Fruit fly (Drosophila melanogaster) whole organism, embryonic: ENCODE data around the gene nod.
A peak's percentile ranks its signal among the peaks of the same experiment; 100 is the strongest.

Experiments used
- Antp ChIP-seq: fragments of 200-800 bp; sonication (Bioruptor generic); optimal IDR thresholded peaks from 3 replicates; lab custom pipeline; 2016; ENCODE audit warnings: missing biosample characterization, missing genetic modification characterization
- CG1024 ChIP-seq: fragments of 200-800 bp; sonication (Bioruptor generic); IDR thresholded peaks from 2 replicates; pipeline ENCODE4 v1.3.6; 2022; ENCODE audit warnings: missing biosample characterization, missing genetic modification characterization
- CG1233 ChIP-seq: fragments of 200-800 bp; sonication (Bioruptor generic); optimal IDR thresholded peaks from 4 replicates; lab custom pipeline; 2018; ENCODE audit warnings: missing biosample characterization, mild to moderate bottlenecking, missing genetic modification characterization
- CG13296 ChIP-seq: fragments of 200-800 bp; sonication (Bioruptor generic); optimal IDR thresholded peaks from 3 replicates; lab custom pipeline; 2018; ENCODE audit warnings: missing biosample characterization, mild to moderate bottlenecking, missing genetic modification characterization
- CG15601 ChIP-seq: fragments of 200-800 bp; sonication (Bioruptor generic); optimal IDR thresholded peaks from 3 replicates; lab custom pipeline; 2019; ENCODE audit warnings: missing biosample characterization, mild to moderate bottlenecking, missing genetic modification characterization, moderate library complexity
- CG16813 ChIP-seq: fragments of 200-800 bp; sonication (Bioruptor generic); IDR thresholded peaks from 3 replicates; pipeline ENCODE4 v1.3.6; 2022; ENCODE audit warnings: missing biosample characterization, missing genetic modification characterization; ENCODE audit not compliant: partially characterized antibody
- CG16815 ChIP-seq: fragments of 200-800 bp; sonication (Bioruptor generic); optimal IDR thresholded peaks from 3 replicates; lab custom pipeline; 2017; ENCODE audit warnings: missing biosample characterization, mild to moderate bottlenecking, missing genetic modification characterization
- CG2199 ChIP-seq: fragments of 200-800 bp; sonication (Bioruptor generic); IDR thresholded peaks from 3 replicates; pipeline ENCODE4 v1.3.6; 2022; ENCODE audit warnings: missing biosample characterization, missing genetic modification characterization
- CG30403 ChIP-seq: fragments of 200-800 bp; sonication (Bioruptor generic); optimal IDR thresholded peaks from 3 replicates; lab custom pipeline; 2016; ENCODE audit warnings: missing biosample characterization, missing genetic modification characterization
- CG30431 ChIP-seq: fragments of 200-800 bp; sonication (Bioruptor generic); optimal IDR thresholded peaks from 2 replicates; lab custom pipeline; 2017; ENCODE audit warnings: missing biosample characterization, missing genetic modification characterization
- CG3995 ChIP-seq: fragments of 200-800 bp; sonication (Bioruptor generic); optimal IDR thresholded peaks from 3 replicates; lab custom pipeline; 2016; ENCODE audit warnings: missing biosample characterization, missing genetic modification characterization
- CG4360 ChIP-seq: fragments of 200-800 bp; sonication (Bioruptor generic); IDR thresholded peaks from 2 replicates; pipeline ENCODE4 v1.3.6; 2022; ENCODE audit warnings: missing biosample characterization, missing genetic modification characterization
- CG6254 ChIP-seq: fragments of 200-800 bp; sonication (Bioruptor generic); optimal IDR thresholded peaks from 3 replicates; lab custom pipeline; 2017; ENCODE audit warnings: mild to moderate bottlenecking, missing biosample characterization, missing genetic modification reagents, missing genetic modification characterization
- CG6272 ChIP-seq: fragments of 200-800 bp; sonication (Bioruptor generic); IDR thresholded peaks from 2 replicates; pipeline ENCODE4 v1.3.6; 2022; ENCODE audit warnings: missing biosample characterization, missing genetic modification characterization
- CG6689 ChIP-seq: fragments of 200-800 bp; sonication (Bioruptor generic); IDR thresholded peaks from 2 replicates; pipeline ENCODE4 v1.3.6; 2022; ENCODE audit warnings: missing biosample characterization, missing genetic modification characterization
- CG6791 ChIP-seq: fragments of 200-800 bp; sonication (Bioruptor generic); IDR thresholded peaks from 3 replicates; pipeline ENCODE4 v1.3.6; 2022; ENCODE audit warnings: missing biosample characterization, missing genetic modification characterization; ENCODE audit not compliant: partially characterized antibody
- CG6854 ChIP-seq: fragments of 200-800 bp; sonication (Bioruptor generic); optimal IDR thresholded peaks from 3 replicates; lab custom pipeline; 2017; ENCODE audit warnings: missing biosample characterization, mild to moderate bottlenecking, missing genetic modification characterization
- CG7786 ChIP-seq: fragments of 200-800 bp; sonication (Bioruptor generic); optimal IDR thresholded peaks from 2 replicates; lab custom pipeline; 2016; ENCODE audit warnings: missing biosample characterization, missing genetic modification characterization
- CG8944 ChIP-seq: fragments of 200-800 bp; sonication (Bioruptor generic); optimal IDR thresholded peaks from 3 replicates; lab custom pipeline; 2016; ENCODE audit warnings: missing biosample characterization, missing genetic modification characterization
- CG9932 ChIP-seq: fragments of 200-800 bp; sonication (Bioruptor generic); IDR thresholded peaks from 2 replicates; pipeline ENCODE4 v1.3.6; 2022; ENCODE audit warnings: missing biosample characterization, missing genetic modification characterization
- D19A ChIP-seq: fragments of 200-800 bp; optimal IDR thresholded peaks from 3 replicates; lab custom pipeline; 2019; ENCODE audit warnings: missing biosample characterization, mild to moderate bottlenecking, missing genetic modification characterization, moderate library complexity
- Ets97D ChIP-seq: fragments of 200-800 bp; sonication (Bioruptor generic); optimal IDR thresholded peaks from 3 replicates; lab custom pipeline; 2016; ENCODE audit warnings: missing biosample characterization, missing genetic modification characterization
- HHEX ChIP-seq: fragments of 200-800 bp; sonication (Bioruptor generic); optimal IDR thresholded peaks from 3 replicates; lab custom pipeline; 2017; ENCODE audit warnings: missing biosample characterization, mild to moderate bottlenecking, missing genetic modification characterization, missing genetic modification reagents
- HLH3B ChIP-seq: fragments of 200-800 bp; sonication (Bioruptor generic); IDR thresholded peaks from 2 replicates; pipeline ENCODE4 v1.3.6; 2022; ENCODE audit warnings: missing biosample characterization, missing genetic modification characterization
- Hand ChIP-seq: fragments of 200-800 bp; sonication (Bioruptor generic); optimal IDR thresholded peaks from 2 replicates; lab custom pipeline; 2017; ENCODE audit warnings: mild to moderate bottlenecking, missing biosample characterization, missing genetic modification reagents, missing genetic modification characterization
- Hey ChIP-seq: fragments of 200-800 bp; sonication (Bioruptor generic); optimal IDR thresholded peaks from 3 replicates; lab custom pipeline; 2018; ENCODE audit warnings: missing biosample characterization, mild to moderate bottlenecking, missing genetic modification characterization
- HmgZ ChIP-seq: fragments of 200-800 bp; sonication (Bioruptor generic); optimal IDR thresholded peaks from 2 replicates; lab custom pipeline; 2018; ENCODE audit warnings: missing biosample characterization, mild to moderate bottlenecking, missing genetic modification characterization
- MBD-R2 ChIP-seq: fragments of 200-800 bp; sonication (Bioruptor generic); IDR thresholded peaks from 2 replicates; pipeline ENCODE4 v1.3.6; 2022; ENCODE audit warnings: missing biosample characterization, missing genetic modification characterization
- Med ChIP-seq: fragments of 200-800 bp; sonication (Bioruptor generic); peaks from one replicate; lab custom pipeline; 2016; ENCODE audit warnings: missing biosample characterization, missing genetic modification characterization, mild to moderate bottlenecking, inconsistent platforms, moderate library complexity
- Nf-YB ChIP-seq: fragments of 200-800 bp; sonication (Bioruptor generic); optimal IDR thresholded peaks from 3 replicates; lab custom pipeline; 2019; ENCODE audit warnings: missing biosample characterization, mild to moderate bottlenecking, missing genetic modification characterization, moderate library complexity
- Sry-δ ChIP-seq: fragments of 200-800 bp; sonication (Bioruptor generic); optimal IDR thresholded peaks from 2 replicates; lab custom pipeline; 2016; ENCODE audit warnings: missing biosample characterization, missing genetic modification characterization
- ato ChIP-seq: fragments of 200-800 bp; sonication (Bioruptor generic); IDR thresholded peaks from 2 replicates; pipeline ENCODE4 v1.3.6; 2022; ENCODE audit warnings: missing biosample characterization, missing genetic modification characterization; ENCODE audit not compliant: partially characterized antibody
- bbx ChIP-seq: fragments of 200-800 bp; sonication (Bioruptor generic); IDR thresholded peaks from 2 replicates; pipeline ENCODE4 v1.3.6; 2022; ENCODE audit warnings: missing biosample characterization, missing genetic modification characterization; ENCODE audit not compliant: partially characterized antibody
- br ChIP-seq: fragments of >200 bp; optimal IDR thresholded peaks from 2 replicates; lab custom pipeline; 2017
- chn ChIP-seq: fragments of 200-800 bp; sonication (Bioruptor generic); optimal IDR thresholded peaks from 2 replicates; lab custom pipeline; 2016; ENCODE audit warnings: missing biosample characterization, missing genetic modification characterization
- danr ChIP-seq: fragments of 200-800 bp; sonication (Bioruptor generic); IDR thresholded peaks from 2 replicates; pipeline ENCODE4 v1.3.6; 2022; ENCODE audit warnings: missing biosample characterization, missing genetic modification characterization
- grau ChIP-seq: fragments of 200-800 bp; optimal IDR thresholded peaks from 3 replicates; lab custom pipeline; 2019; ENCODE audit warnings: missing biosample characterization, mild to moderate bottlenecking, missing genetic modification characterization, moderate library complexity
- h ChIP-seq: fragments of >200 bp; optimal IDR thresholded peaks from 2 replicates; lab custom pipeline; 2017
- jing ChIP-seq: fragments of 200-800 bp; sonication (Bioruptor generic); optimal IDR thresholded peaks from 2 replicates; lab custom pipeline; 2018; ENCODE audit warnings: missing biosample characterization, mild to moderate bottlenecking, missing genetic modification characterization
- klu ChIP-seq: fragments of 200-800 bp; sonication (Bioruptor generic); IDR thresholded peaks from 2 replicates; pipeline ENCODE4 v1.3.6; 2022; ENCODE audit warnings: missing biosample characterization, missing genetic modification characterization
- lab ChIP-seq: fragments of 200-800 bp; sonication (Bioruptor generic); optimal IDR thresholded peaks from 3 replicates; lab custom pipeline; 2017; ENCODE audit warnings: missing biosample characterization, missing genetic modification characterization, mild to moderate bottlenecking, moderate library complexity, missing genetic modification reagents
- nerfin-2 ChIP-seq: fragments of 200-800 bp; sonication (Bioruptor generic); IDR thresholded peaks from 2 replicates; pipeline ENCODE4 v1.3.6; 2022; ENCODE audit warnings: missing biosample characterization, missing genetic modification characterization; ENCODE audit not compliant: partially characterized antibody
- p53 ChIP-seq: fragments of 200-800 bp; sonication (Bioruptor generic); optimal IDR thresholded peaks from 2 replicates; lab custom pipeline; 2016; ENCODE audit warnings: missing biosample characterization, missing genetic modification characterization
- pfk ChIP-seq: fragments of 200-800 bp; sonication (Bioruptor generic); optimal IDR thresholded peaks from 2 replicates; lab custom pipeline; 2018; ENCODE audit warnings: missing biosample characterization, mild to moderate bottlenecking, missing genetic modification characterization, moderate library complexity
- so ChIP-seq: fragments of 200-800 bp; sonication (Bioruptor generic); IDR thresholded peaks from 3 replicates; pipeline ENCODE4 v1.3.6; 2022; ENCODE audit warnings: missing biosample characterization, missing genetic modification characterization
- tio ChIP-seq: fragments of 200-800 bp; sonication (Bioruptor generic); optimal IDR thresholded peaks from 2 replicates; lab custom pipeline; 2017; ENCODE audit warnings: missing biosample characterization, missing genetic modification characterization, inconsistent platforms
- trem ChIP-seq: fragments of 200-800 bp; optimal IDR thresholded peaks from 3 replicates; lab custom pipeline; 2019; ENCODE audit warnings: missing biosample characterization, mild to moderate bottlenecking, missing genetic modification characterization, moderate library complexity
- ttk ChIP-seq: fragments of 200-800 bp; sonication (Bioruptor generic); IDR thresholded peaks from 2 replicates; pipeline ENCODE4 v2.1.2; 2022; ENCODE audit warnings: missing biosample characterization, missing genetic modification characterization
- twi ChIP-seq: fragments of 200-800 bp; optimal IDR thresholded peaks from 2 replicates; lab custom pipeline; 2019; ENCODE audit warnings: missing biosample characterization, mild to moderate bottlenecking, missing genetic modification characterization, moderate library complexity
- z ChIP-seq: fragments of 200-800 bp; sonication (Bioruptor generic); IDR thresholded peaks from 3 replicates; pipeline ENCODE4 v1.3.6; 2022; ENCODE audit warnings: missing biosample characterization, missing genetic modification characterization

Gene nod

DNA sequence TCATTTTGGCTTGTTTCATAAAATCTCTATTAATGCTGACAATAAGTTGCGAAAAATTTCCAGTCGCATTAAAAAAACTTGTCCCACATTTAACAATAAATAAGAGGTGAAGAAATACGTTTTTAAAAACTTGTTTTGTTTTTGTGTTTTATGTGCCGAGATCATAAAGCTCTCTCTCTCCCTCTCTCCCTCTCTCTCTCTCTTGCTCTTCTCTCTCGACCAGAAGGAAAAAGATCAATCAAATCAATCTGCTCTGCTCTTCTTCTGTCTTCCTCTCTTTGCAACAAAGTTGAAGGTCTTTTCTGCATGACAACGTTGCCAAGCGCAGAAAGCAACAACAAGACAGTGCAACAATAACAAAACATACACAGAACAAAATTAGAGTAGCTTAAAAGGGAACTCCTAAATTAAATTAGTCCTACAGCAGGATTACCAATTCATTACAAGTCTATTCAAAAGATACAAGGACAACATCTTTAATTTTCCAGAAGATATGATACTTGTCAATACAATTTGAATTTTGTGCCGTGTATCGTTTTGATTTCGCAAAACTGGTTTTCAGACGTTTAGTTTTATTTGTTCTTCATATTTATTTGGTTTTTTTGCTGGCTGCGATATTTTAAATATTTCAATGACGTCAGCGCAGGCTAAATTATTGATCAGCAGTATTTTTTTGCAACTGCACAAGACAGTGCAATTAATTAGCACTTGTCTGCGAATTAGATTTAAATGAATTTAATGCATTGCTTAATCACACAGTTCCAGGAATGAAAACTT is 42.3 kb downstream of the nod start (continued):
- TF ChIP-seq HLH3B (GFP tag; lab: Robert Waterston, UW) = peak; percentile 79
- TF ChIP-seq D19A (tag; lab: Kevin White, UChicago) = peak; percentile 37
- TF ChIP-seq CG3995 = no peak
- TF ChIP-seq grau (tag; lab: Kevin White, UChicago) = peak; percentile 77
- TF ChIP-seq trem (tag; lab: Kevin White, UChicago) = peak; percentile 7
- no peak for TF ChIP-seq pfk (GFP tag; lab: Kevin White, UChicago)
- peak; percentile 2 for TF ChIP-seq CG6854 (GFP tag; lab: Kevin White, UChicago)
- peak; percentile 66 for TF ChIP-seq CG1233 (GFP tag; lab: Kevin White, UChicago)
- peak; percentile 97 for TF ChIP-seq Med
- TF ChIP-seq CG16813 = no peak
- TF ChIP-seq so = peak; percentile 65; the same call in 2 of the 3 replicates
- peak; percentile 72 for TF ChIP-seq HHEX
- peak; percentile 85 for TF ChIP-seq lab (GFP tag; lab: Kevin White, UChicago)
- peak; percentile 22 for TF ChIP-seq Hand
- no peak for TF ChIP-seq CG30431 (GFP tag; lab: Kevin White, UChicago)
- TF ChIP-seq klu (GFP tag; lab: Robert Waterston, UW) = no peak
- TF ChIP-seq MBD-R2 (GFP tag; lab: Robert Waterston, UW) = peak; percentile 62; the same call in 1 of the 2 replicates
- TF ChIP-seq Ets97D = peak; percentile 50
- TF ChIP-seq twi (tag; lab: Kevin White, UChicago) = no peak
- peak; percentile 59 for TF ChIP-seq HmgZ (tag; lab: Kevin White, UChicago)
- no peak for TF ChIP-seq Hey
- 0 out of 2 replicates have a peak, but pooled peaks have one; percentile 39 for TF ChIP-seq CG1024 (GFP tag; lab: Robert Waterston, UW)
- no peak for TF ChIP-seq nerfin-2 (GFP tag; lab: Robert Waterston, UW)
- peak; percentile 38; the same call in 1 of the 2 replicates for TF ChIP-seq danr (GFP tag; lab: Robert Waterston, UW)
- TF ChIP-seq ato (GFP tag; lab: Robert Waterston, UW) = no peak
- peak; percentile 26 for TF ChIP-seq jing (GFP tag; lab: Kevin White, UChicago)
- no peak for TF ChIP-seq CG2199 (GFP tag; lab: Robert Waterston, UW)
- peak; percentile 78 for TF ChIP-seq CG6689
- no peak for TF ChIP-seq CG6791 (GFP tag; lab: Robert Waterston, UW)
- TF ChIP-seq bbx = no peak
- TF ChIP-seq CG30403 (GFP tag; lab: Kevin White, UChicago) = peak; percentile 79
- peak; percentile 45 for TF ChIP-seq Sry-δ (GFP tag; lab: Kevin White, UChicago)
- TF ChIP-seq CG16815 (GFP tag; lab: Kevin White, UChicago) = peak; percentile 4
- peak; percentile 62 for TF ChIP-seq CG7786 (GFP tag; lab: Kevin White, UChicago)
- TF ChIP-seq chn (GFP tag; lab: Kevin White, UChicago) = peak; percentile 49
- peak; percentile 81 for TF ChIP-seq CG13296
- 0 out of 2 replicates have a peak, but pooled peaks have one; percentile 13 for TF ChIP-seq CG4360 (GFP tag; lab: Robert Waterston, UW)
- TF ChIP-seq z (GFP tag; lab: Robert Waterston, UW) = no peak
- TF ChIP-seq CG9932 (GFP tag; lab: Robert Waterston, UW) = peak; percentile 87
- no peak for TF ChIP-seq br (lab: Kevin White, UChicago)
- peak; percentile 61 for TF ChIP-seq CG8944 (GFP tag; lab: Kevin White, UChicago)
- TF ChIP-seq tio (GFP tag; lab: Kevin White, UChicago) = no peak
- no peak for TF ChIP-seq CG6254 (GFP tag; lab: Kevin White, UChicago)
- peak; percentile 72 for TF ChIP-seq ttk (GFP tag; lab: Robert Waterston, UW)
- no peak for TF ChIP-seq Antp (GFP tag; lab: Kevin White, UChicago)
- TF ChIP-seq p53 = no peak
- no peak for TF ChIP-seq h (lab: Kevin White, UChicago)
- TF ChIP-seq Nf-YB (GFP tag; lab: Kevin White, UChicago) = peak; percentile 40
- no peak for TF ChIP-seq CG15601 (tag; lab: Kevin White, UChicago)
- TF ChIP-seq CG6272 (GFP tag; lab: Robert Waterston, UW) = peak; percentile 43; the same call in 1 of the 2 replicates
